Worm (Caenorhabditis elegans) whole organism, L4 larva: ENCODE data around the gene C49A9.10.

ENCODE experiments used
- F10B5.3 ChIP-seq: sonication (generic microtip); optimal IDR thresholded peaks from 2 replicates; lab custom pipeline; 2016; ENCODE audit warnings: mild to moderate bottlenecking, missing genetic modification characterization, missing compliant biosample characterization
- F37D6.2 ChIP-seq: sonication (generic microtip); optimal IDR thresholded peaks from 2 replicates; lab custom pipeline; 2016; ENCODE audit warnings: mild to moderate bottlenecking, missing genetic modification characterization, missing compliant biosample characterization
- F44E2.7 ChIP-seq: fragments of 200-800 bp; sonication (Bioruptor generic); IDR thresholded peaks from 2 replicates; pipeline ENCODE4 v2.1.2; 2022; ENCODE audit warnings: missing genetic modification characterization, missing compliant biosample characterization
- F49E8.2 ChIP-seq: sonication (generic microtip); optimal IDR thresholded peaks from 2 replicates; lab custom pipeline; 2016; ENCODE audit warnings: missing compliant biosample characterization, mild to moderate bottlenecking, missing genetic modification characterization, borderline replicate concordance
- T20F7.1 ChIP-seq: fragments of 200-800 bp; sonication (Bioruptor generic); optimal IDR thresholded peaks from 2 replicates; lab custom pipeline; 2018; ENCODE audit warnings: mild to moderate bottlenecking, missing genetic modification characterization, missing compliant biosample characterization
- Y48G9A.11 ChIP-seq: fragments of 200-800 bp; sonication (Bioruptor generic); IDR thresholded peaks from 2 replicates; pipeline ENCODE4 v1.3.6; 2022; ENCODE audit warnings: missing genetic modification reagents, missing genetic modification characterization, missing compliant biosample characterization
- ZK337.2 ChIP-seq: fragments of 200-800 bp; sonication (Bioruptor generic); IDR thresholded peaks from 2 replicates; pipeline ENCODE4 v1.3.6; 2022; ENCODE audit warnings: missing genetic modification reagents, missing genetic modification characterization, missing compliant biosample characterization
- attf-4 ChIP-seq: sonication (generic microtip); optimal IDR thresholded peaks from 3 replicates; lab custom pipeline; 2017; ENCODE audit warnings: missing biosample characterization, missing genetic modification characterization
- ceh-44 ChIP-seq: fragments of 200-800 bp; sonication (Bioruptor generic); IDR thresholded peaks from 2 replicates; pipeline ENCODE4 v1.3.6; 2022; ENCODE audit warnings: missing genetic modification reagents, missing genetic modification characterization, missing compliant biosample characterization
- ceh-62 ChIP-seq: sonication (generic microtip); optimal IDR thresholded peaks from 2 replicates; lab custom pipeline; 2017; ENCODE audit warnings: missing biosample characterization, missing genetic modification characterization
- cey-2 ChIP-seq: sonication (generic microtip); optimal IDR thresholded peaks from 3 replicates; lab custom pipeline; 2017; ENCODE audit warnings: missing genetic modification characterization, mild to moderate bottlenecking, missing compliant biosample characterization, antibody characterized with exemption, borderline replicate concordance; ENCODE audit not compliant: insufficient read depth
- daf-16 ChIP-seq, 3 experiments: sonication (generic microtip); optimal IDR thresholded peaks; 2 replicates each; lab custom pipeline; 2016 to 2017; ENCODE audit warnings: missing genetic modification characterization in 3 of 3, missing genetic modification reagents in 3 of 3, mild to moderate bottlenecking in 2 of 3, missing compliant biosample characterization in 2 of 3, missing biosample characterization in 1 of 3, moderate library complexity in 1 of 3
- daf-19 ChIP-seq: fragments of 200-800 bp; sonication (Bioruptor generic); conservative IDR thresholded peaks from 2 replicates; pipeline ENCODE4 v1.3.6; 2022; ENCODE audit warnings: missing genetic modification characterization, missing compliant biosample characterization
- dmd-6 ChIP-seq: fragments of 200-800 bp; sonication (Bioruptor generic); IDR thresholded peaks from 2 replicates; pipeline ENCODE4 v1.3.6; 2022; ENCODE audit warnings: missing genetic modification reagents, missing genetic modification characterization, missing compliant biosample characterization
- dmd-9 ChIP-seq: fragments of 200-800 bp; sonication (Bioruptor generic); IDR thresholded peaks from 2 replicates; pipeline ENCODE4 v1.3.6; 2022; ENCODE audit warnings: missing genetic modification reagents, missing genetic modification characterization, missing compliant biosample characterization
- dpl-1 ChIP-seq: fragments of 150-350 bp; optimal IDR thresholded peaks from 2 replicates; lab custom pipeline; 2014; ENCODE audit warnings: missing biosample characterization, missing genetic modification reagents, missing genetic modification characterization
- duxl-1 ChIP-seq: sonication (generic microtip); optimal IDR thresholded peaks from 2 replicates; lab custom pipeline; 2016; ENCODE audit warnings: mild to moderate bottlenecking, missing genetic modification characterization, moderate library complexity, missing compliant biosample characterization; ENCODE audit not compliant: poor library complexity
- dve-1 ChIP-seq: sonication (generic microtip); optimal IDR thresholded peaks from 2 replicates; lab custom pipeline; 2017; ENCODE audit warnings: antibody characterized with exemption, mild to moderate bottlenecking, missing genetic modification characterization, missing compliant biosample characterization; ENCODE audit not compliant: insufficient read depth
- fkh-10 ChIP-seq: fragments of 150-350 bp; optimal IDR thresholded peaks from 2 replicates; lab custom pipeline; 2014; ENCODE audit warnings: missing biosample characterization, missing genetic modification reagents, missing genetic modification characterization
- fos-1 ChIP-seq: fragments of 150-350 bp; optimal IDR thresholded peaks from 2 replicates; lab custom pipeline; 2014; ENCODE audit warnings: missing biosample characterization, missing genetic modification characterization
- gei-8 ChIP-seq: fragments of 200-800 bp; sonication (Bioruptor generic); optimal IDR thresholded peaks from 2 replicates; lab custom pipeline; 2018; ENCODE audit warnings: mild to moderate bottlenecking, missing genetic modification characterization, missing compliant biosample characterization
- hif-1 ChIP-seq, 2 experiments: sonication (generic microtip); optimal IDR thresholded peaks; 2 replicates each; lab custom pipeline; 2016 to 2017; ENCODE audit warnings: missing compliant biosample characterization in 2 of 2, missing genetic modification characterization in 2 of 2, missing genetic modification reagents in 2 of 2, missing genotype in 2 of 2, mild to moderate bottlenecking in 1 of 2
- hlh-30 ChIP-seq: sonication (generic microtip); optimal IDR thresholded peaks from 2 replicates; lab custom pipeline; 2017; ENCODE audit warnings: antibody characterized with exemption, mild to moderate bottlenecking, missing genetic modification characterization, missing compliant biosample characterization; ENCODE audit not compliant: insufficient read depth
- hmg-1.1 ChIP-seq: fragments of 200-800 bp; sonication (Bioruptor generic); IDR thresholded peaks from 2 replicates; pipeline ENCODE4 v1.3.6; 2022; ENCODE audit warnings: missing genetic modification reagents, missing genetic modification characterization, missing compliant biosample characterization
- lin-1 ChIP-seq: fragments of 200-800 bp; sonication (Bioruptor generic); IDR thresholded peaks from 2 replicates; pipeline ENCODE4 v1.3.6; 2022; ENCODE audit warnings: missing genetic modification reagents, missing genetic modification characterization, missing compliant biosample characterization
- lin-13 ChIP-seq: fragments of 150-350 bp; optimal IDR thresholded peaks from 2 replicates; lab custom pipeline; 2014; ENCODE audit warnings: missing biosample characterization, missing genetic modification reagents, missing genetic modification characterization
- lin-38 ChIP-seq: fragments of 200-800 bp; sonication (Bioruptor generic); IDR thresholded peaks from 2 replicates; pipeline ENCODE4 v1.3.6; 2022; ENCODE audit warnings: missing genetic modification reagents, missing genetic modification characterization, missing compliant biosample characterization
- lsy-2 ChIP-seq, 2 experiments: fragments of 150-350 bp in 1 of 2; sonication (generic microtip) in 1 of 2; optimal IDR thresholded peaks; 2 replicates each; lab custom pipeline; 2014 to 2017; ENCODE audit warnings: missing biosample characterization in 2 of 2, missing genetic modification characterization in 2 of 2
- mdt-29 ChIP-seq: fragments of 200-800 bp; sonication (Bioruptor generic); IDR thresholded peaks from 2 replicates; pipeline ENCODE4 v1.3.6; 2022; ENCODE audit warnings: missing genetic modification reagents, missing genetic modification characterization, missing compliant biosample characterization
- mep-1 ChIP-seq: fragments of 150-350 bp; sonication (generic microtip); optimal IDR thresholded peaks from 3 replicates; lab custom pipeline; 2014; ENCODE audit warnings: missing biosample characterization, missing genetic modification characterization
- mes-2 ChIP-seq: sonication (generic microtip); optimal IDR thresholded peaks from 2 replicates; lab custom pipeline; 2016; ENCODE audit warnings: missing genotype, mild to moderate bottlenecking, missing genetic modification characterization, missing compliant biosample characterization; ENCODE audit not compliant: poor library complexity, severe bottlenecking
- nhr-102 ChIP-seq: sonication (generic microtip); optimal IDR thresholded peaks from 2 replicates; lab custom pipeline; 2016; ENCODE audit warnings: mild to moderate bottlenecking, missing genetic modification characterization, moderate library complexity, missing compliant biosample characterization
- nhr-11 ChIP-seq: fragments of 150-350 bp; optimal IDR thresholded peaks from 2 replicates; lab custom pipeline; 2014; ENCODE audit warnings: missing biosample characterization, missing genetic modification characterization
- nhr-41 ChIP-seq: fragments of 200-800 bp; sonication (Bioruptor generic); IDR thresholded peaks from 2 replicates; pipeline ENCODE4 v1.3.6; 2022; ENCODE audit warnings: missing genetic modification reagents, missing genetic modification characterization, missing compliant biosample characterization
- nhr-42 ChIP-seq: fragments of 200-800 bp; sonication (Bioruptor generic); IDR thresholded peaks from 2 replicates; pipeline ENCODE4 v1.3.6; 2022; ENCODE audit warnings: missing genetic modification characterization, missing compliant biosample characterization
- nhr-48 ChIP-seq: sonication (generic microtip); optimal IDR thresholded peaks from 2 replicates; lab custom pipeline; 2016; ENCODE audit warnings: mild to moderate bottlenecking, missing genetic modification characterization, missing compliant biosample characterization
- nhr-77 ChIP-seq: fragments of 150-350 bp; optimal IDR thresholded peaks from 2 replicates; lab custom pipeline; 2014; ENCODE audit warnings: missing biosample characterization, missing genetic modification characterization
- pha-4 ChIP-seq, 2 experiments: fragments of 150-350 bp in 1 of 2; fragments of 200-800 bp in 1 of 2; sonication (Bioruptor generic) in 1 of 2; IDR thresholded peaks in 1 of 2; optimal IDR thresholded peaks in 1 of 2; 2 replicates each; pipeline versions ENCODE4 v1.3.6 to Lab custom; 2014 to 2022; ENCODE audit warnings: missing genetic modification characterization in 2 of 2, missing genetic modification reagents in 2 of 2, missing biosample characterization in 1 of 2, missing compliant biosample characterization in 1 of 2
- pqm-1 ChIP-seq: sonication (generic microtip); optimal IDR thresholded peaks from 2 replicates; lab custom pipeline; 2017; ENCODE audit warnings: missing biosample characterization, missing genetic modification characterization
- saeg-2 ChIP-seq: fragments of 200-800 bp; sonication (Bioruptor generic); IDR thresholded peaks from 2 replicates; pipeline ENCODE4 v1.3.6; 2022; ENCODE audit warnings: missing genetic modification reagents, missing genetic modification characterization, missing compliant biosample characterization
- snpc-1.2 ChIP-seq: fragments of 200-800 bp; sonication (Bioruptor generic); IDR thresholded peaks from 2 replicates; pipeline ENCODE4 v1.3.6; 2022; ENCODE audit warnings: missing genetic modification reagents, missing genetic modification characterization, missing compliant biosample characterization
- spr-1 ChIP-seq: sonication (generic microtip); optimal IDR thresholded peaks from 2 replicates; lab custom pipeline; 2016; ENCODE audit warnings: mild to moderate bottlenecking, missing genetic modification characterization, missing compliant biosample characterization
- tag-97 ChIP-seq: fragments of 200-800 bp; sonication (Bioruptor generic); IDR thresholded peaks from 2 replicates; pipeline ENCODE4 v1.3.6; 2022; ENCODE audit warnings: missing genetic modification characterization, missing compliant biosample characterization
- tra-1 ChIP-seq: fragments of 200-800 bp; sonication (Bioruptor generic); IDR thresholded peaks from 2 replicates; pipeline ENCODE4 v1.3.6; 2022; ENCODE audit warnings: missing genetic modification reagents, missing genetic modification characterization, missing compliant biosample characterization
- unc-130 ChIP-seq: sonication (generic microtip); optimal IDR thresholded peaks from 2 replicates; lab custom pipeline; 2016; ENCODE audit warnings: missing genetic modification reagents, missing genetic modification characterization, missing compliant biosample characterization
- unc-62 ChIP-seq, 3 experiments: fragments of 150-350 bp in 1 of 3; sonication (generic microtip); optimal IDR thresholded peaks in 2 of 3; peaks in 1 of 3; 1 replicate in 1 of 3; 2 replicates in 2 of 3; lab custom pipeline; 2014 to 2017; ENCODE audit warnings: missing biosample characterization in 3 of 3, missing genetic modification characterization in 3 of 3, missing genetic modification reagents in 3 of 3, missing genotype in 1 of 3
- zip-2 ChIP-seq: fragments of 150-350 bp; optimal IDR thresholded peaks from 2 replicates; lab custom pipeline; 2014; ENCODE audit warnings: missing biosample characterization, missing genetic modification characterization

The C49A9.10 gene

ce11 chrIV:6206294-6206776 lies at the start of gene C49A9.10:
C49A9.10 (minus strand) TSS chrIV:6206344.
- peak; percentile 89 for TF ChIP-seq unc-130
- peak; percentile 33 for TF ChIP-seq F37D6.2 (tag; lab: Kevin White, UChicago)
- peak; percentile 98 for TF ChIP-seq dpl-1 (GFP tag; lab: Kevin White, UChicago)
- TF ChIP-seq gei-8 (GFP tag; lab: Kevin White, UChicago): no peak
- TF ChIP-seq tag-97: no peak
- peak in 1 of 2 experiments; percentile 13 for TF ChIP-seq unc-62 (GFP tag; optimal IDR thresholded peaks at IDR 0.05 in 1 of 2; lab: Kevin White, UChicago)
- no peak for TF ChIP-seq unc-62 (tag; optimal IDR thresholded peaks at IDR 0.05; lab: Kevin White, UChicago)
- TF ChIP-seq nhr-77 (tag; lab: Kevin White, UChicago): peak; percentile 59
- TF ChIP-seq duxl-1: peak; percentile 69
- TF ChIP-seq nhr-48 (tag; lab: Kevin White, UChicago): peak; percentile 52
- TF ChIP-seq fos-1 (tag; lab: Kevin White, UChicago): no peak
- TF ChIP-seq spr-1 (tag; lab: Kevin White, UChicago): peak; percentile 38
- TF ChIP-seq fkh-10 (GFP tag; lab: Kevin White, UChicago): peak; percentile 27
- no peak for TF ChIP-seq daf-19 (GFP tag; lab: Robert Waterston, UW)
- peak in 1 of 2 experiments; percentile 92 for TF ChIP-seq hif-1 (tag; optimal IDR thresholded peaks at IDR 0.05; lab: Kevin White, UChicago)
- TF ChIP-seq saeg-2: no peak
- peak; percentile 71 for TF ChIP-seq mdt-29 (GFP tag; lab: Robert Waterston, UW)
- TF ChIP-seq nhr-102: peak; percentile 74
- TF ChIP-seq cey-2 (tag; lab: Kevin White, UChicago): no peak
- peak; percentile 76 for TF ChIP-seq mep-1 (tag; lab: Kevin White, UChicago)
- peak; percentile 74; the same call in 1 of the 2 replicates for TF ChIP-seq Y48G9A.11
- TF ChIP-seq dmd-9: peak; percentile 83
- TF ChIP-seq dmd-6: no peak; the same call in 1 of the 2 replicates
- no peak for TF ChIP-seq ceh-62 (tag; lab: Kevin White, UChicago)
- TF ChIP-seq hlh-30 (tag; lab: Kevin White, UChicago): peak; percentile 77
- TF ChIP-seq dve-1 (tag; lab: Kevin White, UChicago): peak; percentile 73
- peak; percentile 76; the same call in 1 of the 2 replicates for TF ChIP-seq lin-38 (GFP tag; lab: Robert Waterston, UW)
- TF ChIP-seq pha-4 (GFP tag; IDR thresholded peaks at IDR 0.05; lab: Robert Waterston, UW): 0 out of 2 replicates have a peak, but pooled peaks have one; percentile 43
- TF ChIP-seq pha-4 (tag; optimal IDR thresholded peaks at IDR 0.05; lab: Kevin White, UChicago): peak; percentile 36
- no peak for TF ChIP-seq lin-1 (GFP tag; lab: Robert Waterston, UW)
- TF ChIP-seq nhr-41: no peak
- peak; percentile 95 for TF ChIP-seq snpc-1.2 (GFP tag; lab: Robert Waterston, UW)
- peak; percentile 59 for TF ChIP-seq F10B5.3 (tag; lab: Kevin White, UChicago)
- peak; percentile 94 for TF ChIP-seq ZK337.2 (GFP tag; lab: Robert Waterston, UW)
- TF ChIP-seq mes-2 (tag; lab: Kevin White, UChicago): peak; percentile 100
- TF ChIP-seq lsy-2 (tag; optimal IDR thresholded peaks at IDR 0.05; lab: Kevin White, UChicago): peak in 1 of 2 experiments; percentile 89
- no peak for TF ChIP-seq nhr-42 (GFP tag; lab: Robert Waterston, UW)
- peak; percentile 70 for TF ChIP-seq T20F7.1 (GFP tag; lab: Kevin White, UChicago)
- TF ChIP-seq attf-4 (tag; lab: Kevin White, UChicago): no peak
- TF ChIP-seq pqm-1: no peak
- TF ChIP-seq nhr-11: peak; percentile 3
- TF ChIP-seq daf-16 (GFP tag; optimal IDR thresholded peaks at IDR 0.05; lab: Kevin White, UChicago): peak in 1 of 2 experiments; percentile 57
- TF ChIP-seq daf-16 (tag; optimal IDR thresholded peaks at IDR 0.05; lab: Kevin White, UChicago): peak; percentile 69
- TF ChIP-seq hmg-1.1 (GFP tag; lab: Robert Waterston, UW): no peak
- no peak for TF ChIP-seq zip-2 (tag; lab: Kevin White, UChicago)
- peak; percentile 82 for TF ChIP-seq F49E8.2 (tag; lab: Kevin White, UChicago)
- TF ChIP-seq ceh-44: peak; percentile 52; the same call in 1 of the 2 replicates
- TF ChIP-seq F44E2.7: no peak
- TF ChIP-seq tra-1: peak; percentile 73; the same call in 1 of the 2 replicates
- peak; percentile 36 for TF ChIP-seq lin-13 (GFP tag; lab: Kevin White, UChicago)
